Worm (Caenorhabditis elegans): ENCODE measurements around the gene T09F3.2.

DNA sequence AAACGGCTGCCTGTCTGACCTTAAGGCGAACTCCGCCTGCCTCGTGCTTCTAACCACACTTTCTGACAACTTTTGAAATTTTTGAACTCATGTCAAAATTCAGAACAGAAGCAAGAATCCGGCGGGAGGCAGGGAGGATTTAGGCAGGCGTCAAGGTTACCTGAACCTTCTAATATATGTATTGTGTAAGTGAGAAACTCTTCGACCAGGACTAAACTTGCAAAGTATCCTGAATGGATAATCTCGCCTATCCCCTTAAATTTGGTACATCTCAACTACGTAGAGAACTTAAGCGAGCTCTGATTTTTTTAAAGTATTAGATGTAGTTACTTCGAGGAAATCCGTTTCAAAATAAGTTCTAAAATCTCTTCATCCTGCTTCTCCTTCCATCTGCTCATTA is 20.0 kb downstream of the T09F3.2 start, which contains the start of gene E04D5.5:
- TF ChIP-seq T22C8.4 (GFP tag; IDR thresholded peaks at IDR 0.05) (no peak), med-1 (GFP tag; optimal IDR thresholded peaks at IDR 0.05; ENCODE audit: insufficient read depth) (no peak), cog-1 (tag; optimal IDR thresholded peaks at IDR 0.05) (no peak)

All from whole organism, midembryonic.